3 worm cellular contexts compared by ENCODE assay signal in the genomic region with DNA sequence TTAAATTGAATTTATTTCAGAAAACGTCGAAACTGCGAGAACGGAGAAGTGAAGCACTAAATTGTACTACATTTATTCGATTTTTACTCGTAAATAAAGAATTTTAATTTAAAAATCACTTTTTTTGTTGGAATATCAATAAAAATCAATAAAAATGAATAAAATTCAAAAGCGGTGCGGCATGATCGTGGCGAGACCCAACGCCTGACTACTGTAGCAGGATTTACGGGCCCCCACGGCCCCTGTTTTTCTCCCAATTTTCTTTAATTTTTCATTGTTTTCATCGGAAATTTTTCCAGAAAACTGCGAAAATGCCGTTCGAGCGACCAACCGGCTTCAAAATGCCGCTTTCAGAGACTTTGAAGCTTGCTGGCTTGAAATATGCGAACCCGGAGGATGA.
TF ChIP-seq lines count a peak whose summit lies in the region.

Y66D12A.19 (plus strand) TSS at position 266 of the 400 bp plus-strand sequence.

TF ChIP-seq in whole organism, L4 larva, 104 proteins besides CTCF, POLR2A, EP300 and RAD21:
- TF ChIP-seq R02D3.7 (tag; optimal IDR thresholded peaks at IDR 0.05; lab: Kevin White, UChicago) (peak; percentile 52), lin-38 (GFP tag; IDR thresholded peaks at IDR 0.05; lab: Robert Waterston, UW) (peak; percentile 48), spr-1 (tag; optimal IDR thresholded peaks at IDR 0.05; lab: Kevin White, UChicago) (no peak)
TF ChIP-seq in whole organism, L4 larva: peak in this region for 2.

TF ChIP-seq in whole organism, early embryonic, 17 proteins besides CTCF, POLR2A, EP300 and RAD21:
- 0 out of 2 replicates have a peak, but pooled peaks have one; percentile 34 for TF ChIP-seq pes-1 (GFP tag; IDR thresholded peaks at IDR 0.05; lab: Robert Waterston, UW)
- no peak for TF ChIP-seq hmbx-1 (tag; optimal IDR thresholded peaks at IDR 0.05; lab: Kevin White, UChicago)

TF ChIP-seq in whole organism, young adult, 124 proteins besides CTCF, POLR2A, EP300 and RAD21:
- TF ChIP-seq madf-6 (GFP tag; IDR thresholded peaks at IDR 0.05; lab: Robert Waterston, UW) (peak; percentile 21; the same call in 1 of the 2 replicates), F33H1.4 (GFP tag; IDR thresholded peaks at IDR 0.05; lab: Robert Waterston, UW) (peak; percentile 77), T26A5.8 (tag; optimal IDR thresholded peaks at IDR 0.05; lab: Kevin White, UChicago) (no peak), lsl-1 (GFP tag; optimal IDR thresholded peaks at IDR 0.05; lab: Kevin White, UChicago) (peak; percentile 73), aptf-2 (GFP tag; conservative IDR thresholded peaks at IDR 0.05; lab: Robert Waterston, UW) (no peak), D2030.7 (GFP tag; IDR thresholded peaks at IDR 0.05; lab: Robert Waterston, UW) (peak; percentile 26; the same call in 1 of the 2 replicates), lag-1 (GFP tag; IDR thresholded peaks at IDR 0.05; lab: Robert Waterston, UW) (no peak), ztf-28 (GFP tag; IDR thresholded peaks at IDR 0.05; lab: Robert Waterston, UW) (no peak), lin-54 (GFP tag; optimal IDR thresholded peaks at IDR 0.05; lab: Kevin White, UChicago) (peak; percentile 7), C06A6.2 (GFP tag; conservative IDR thresholded peaks at IDR 0.05; lab: Robert Waterston, UW) (no peak)
